Worm (Caenorhabditis elegans) whole organism, L2 larva: ENCODE results near the gene C34C12.9.

Experiments
- C34F6.9 ChIP-seq: fragments of 150-350 bp; optimal IDR thresholded peaks from 2 replicates; lab custom pipeline; 2014; ENCODE audit warnings: missing biosample characterization, missing genetic modification characterization
- F13H6.1 ChIP-seq: sonication (generic microtip); optimal IDR thresholded peaks from 2 replicates; lab custom pipeline; 2016; ENCODE audit warnings: missing genetic modification characterization, missing compliant biosample characterization
- R02D3.7 ChIP-seq: fragments of 150-350 bp; optimal IDR thresholded peaks from 2 replicates; lab custom pipeline; 2014; ENCODE audit warnings: missing biosample characterization, missing genetic modification characterization
- Y55F3AM.14 ChIP-seq: fragments of 200-800 bp; sonication (Bioruptor generic); optimal IDR thresholded peaks from 2 replicates; lab custom pipeline; 2018; ENCODE audit warnings: mild to moderate bottlenecking, missing genetic modification characterization, missing compliant biosample characterization
- ZK546.5 ChIP-seq: sonication (generic microtip); optimal IDR thresholded peaks from 2 replicates; lab custom pipeline; 2017; ENCODE audit warnings: missing biosample characterization, missing genetic modification characterization
- alr-1 ChIP-seq: fragments of 150-350 bp; optimal IDR thresholded peaks from 2 replicates; lab custom pipeline; 2014; ENCODE audit warnings: missing biosample characterization, missing genetic modification characterization
- aly-2 ChIP-seq: fragments of 150-350 bp; optimal IDR thresholded peaks from 2 replicates; lab custom pipeline; 2014; ENCODE audit warnings: missing biosample characterization, missing genetic modification characterization
- ama-1 ChIP-seq: fragments of 150-350 bp; optimal IDR thresholded peaks from 2 replicates; lab custom pipeline; 2018; ENCODE audit warnings: inconsistent platforms
- blmp-1 ChIP-seq: sonication (generic microtip); optimal IDR thresholded peaks from 2 replicates; lab custom pipeline; 2017; ENCODE audit warnings: missing genetic modification characterization, mild to moderate bottlenecking, missing compliant biosample characterization, antibody characterized with exemption, moderate library complexity; ENCODE audit not compliant: insufficient read depth
- ceh-16 ChIP-seq: fragments of 150-350 bp; optimal IDR thresholded peaks from 2 replicates; lab custom pipeline; 2014; ENCODE audit warnings: missing biosample characterization, missing genetic modification characterization
- ceh-82 ChIP-seq: fragments of 150-350 bp; optimal IDR thresholded peaks from 2 replicates; lab custom pipeline; 2014; ENCODE audit warnings: missing biosample characterization, missing genetic modification characterization
- crh-2 ChIP-seq: sonication (generic microtip); optimal IDR thresholded peaks from 2 replicates; lab custom pipeline; 2017; ENCODE audit warnings: missing biosample characterization, missing genetic modification characterization
- dmd-4 ChIP-seq: sonication (generic microtip); optimal IDR thresholded peaks from 2 replicates; lab custom pipeline; 2017; ENCODE audit warnings: missing biosample characterization, missing genetic modification characterization
- egl-27 ChIP-seq: sonication (generic microtip); optimal IDR thresholded peaks from 3 replicates; lab custom pipeline; 2017; ENCODE audit warnings: missing biosample characterization, missing genetic modification reagents, missing genetic modification characterization
- elt-1 ChIP-seq: fragments of 150-350 bp; optimal IDR thresholded peaks from 2 replicates; lab custom pipeline; 2014; ENCODE audit warnings: missing biosample characterization, missing genetic modification characterization
- elt-3 ChIP-seq: sonication (generic microtip); optimal IDR thresholded peaks from 2 replicates; lab custom pipeline; 2017; ENCODE audit warnings: missing biosample characterization, missing genetic modification characterization
- fos-1 ChIP-seq: fragments of 150-350 bp; optimal IDR thresholded peaks from 2 replicates; lab custom pipeline; 2014; ENCODE audit warnings: missing biosample characterization, missing genetic modification characterization
- gmeb-1 ChIP-seq: fragments of 150-350 bp; optimal IDR thresholded peaks from 2 replicates; lab custom pipeline; 2014; ENCODE audit warnings: missing biosample characterization, missing genetic modification characterization
- lin-11 ChIP-seq: fragments of 150-350 bp; sonication (generic microtip); optimal IDR thresholded peaks from 2 replicates; lab custom pipeline; 2014; ENCODE audit warnings: missing biosample characterization, missing genetic modification characterization, inconsistent platforms, mixed read lengths
- lin-13 ChIP-seq: fragments of 150-350 bp; optimal IDR thresholded peaks from 2 replicates; lab custom pipeline; 2014; ENCODE audit warnings: missing biosample characterization, missing genetic modification reagents, missing genetic modification characterization
- lin-39 ChIP-seq: fragments of 150-350 bp; optimal IDR thresholded peaks from 2 replicates; lab custom pipeline; 2014; ENCODE audit warnings: missing biosample characterization, missing genetic modification reagents, missing genetic modification characterization
- lsy-2 ChIP-seq, 2 experiments: fragments of 150-350 bp in 1 of 2; sonication (generic microtip) in 1 of 2; optimal IDR thresholded peaks; 2 replicates each; lab custom pipeline; 2014 to 2017; ENCODE audit warnings: missing biosample characterization in 2 of 2, missing genetic modification characterization in 2 of 2
- mab-5 ChIP-seq: fragments of 150-350 bp; optimal IDR thresholded peaks from 2 replicates; lab custom pipeline; 2014; ENCODE audit warnings: missing biosample characterization, missing genetic modification characterization
- mbf-1 ChIP-seq: sonication (generic microtip); optimal IDR thresholded peaks from 2 replicates; lab custom pipeline; 2017; ENCODE audit warnings: missing biosample characterization, missing genetic modification characterization
- mdl-1 ChIP-seq, 2 experiments: fragments of 150-350 bp in 1 of 2; sonication (generic microtip) in 1 of 2; optimal IDR thresholded peaks; 2 replicates each; lab custom pipeline; 2017; ENCODE audit warnings: missing biosample characterization in 2 of 2, missing genetic modification characterization in 2 of 2
- nhr-10 ChIP-seq: sonication (generic microtip); optimal IDR thresholded peaks from 2 replicates; lab custom pipeline; 2017; ENCODE audit warnings: missing biosample characterization, missing genetic modification characterization
- nhr-11 ChIP-seq: fragments of 150-350 bp; optimal IDR thresholded peaks from 2 replicates; lab custom pipeline; 2014; ENCODE audit warnings: missing biosample characterization, missing genetic modification characterization
- nhr-12 ChIP-seq: fragments of 150-350 bp; optimal IDR thresholded peaks from 2 replicates; lab custom pipeline; 2014; ENCODE audit warnings: missing biosample characterization, missing genetic modification characterization
- nhr-129 ChIP-seq: fragments of 150-350 bp; optimal IDR thresholded peaks from 2 replicates; lab custom pipeline; 2014; ENCODE audit warnings: missing biosample characterization, missing genetic modification characterization
- nhr-21 ChIP-seq: fragments of 150-350 bp; optimal IDR thresholded peaks from 2 replicates; lab custom pipeline; 2014; ENCODE audit warnings: missing biosample characterization, missing genetic modification characterization
- nhr-23 ChIP-seq: fragments of 150-350 bp; optimal IDR thresholded peaks from 2 replicates; lab custom pipeline; 2014; ENCODE audit warnings: missing biosample characterization, missing genetic modification reagents, missing genetic modification characterization
- nhr-237 ChIP-seq: fragments of 150-350 bp; optimal IDR thresholded peaks from 2 replicates; lab custom pipeline; 2014; ENCODE audit warnings: missing biosample characterization, missing genetic modification characterization
- nhr-25 ChIP-seq: fragments of 150-350 bp; sonication (generic microtip); optimal IDR thresholded peaks from 3 replicates; lab custom pipeline; 2014; ENCODE audit warnings: missing biosample characterization, missing genetic modification characterization
- nhr-6 ChIP-seq: fragments of 150-350 bp; optimal IDR thresholded peaks from 2 replicates; lab custom pipeline; 2014; ENCODE audit warnings: missing biosample characterization, missing genetic modification characterization
- nhr-77 ChIP-seq: fragments of 150-350 bp; optimal IDR thresholded peaks from 2 replicates; lab custom pipeline; 2014; ENCODE audit warnings: missing biosample characterization, missing genetic modification characterization
- peb-1 ChIP-seq: fragments of 150-350 bp; optimal IDR thresholded peaks from 2 replicates; lab custom pipeline; 2014; ENCODE audit warnings: missing biosample characterization, missing genetic modification characterization
- sem-4 ChIP-seq: fragments of 150-350 bp; optimal IDR thresholded peaks from 2 replicates; lab custom pipeline; 2014; ENCODE audit warnings: missing biosample characterization, missing genetic modification reagents, missing genetic modification characterization
- skn-1 ChIP-seq: sonication (generic microtip); optimal IDR thresholded peaks from 2 replicates; lab custom pipeline; 2017; ENCODE audit warnings: missing biosample characterization, missing genetic modification characterization
- sma-3 ChIP-seq: sonication (generic microtip); optimal IDR thresholded peaks from 2 replicates; lab custom pipeline; 2016; ENCODE audit warnings: missing genetic modification reagents, missing genetic modification characterization, missing compliant biosample characterization
- sma-9 ChIP-seq, 2 experiments: fragments of 150-350 bp in 1 of 2; sonication (generic microtip) in 1 of 2; optimal IDR thresholded peaks; 2 replicates each; lab custom pipeline; 2014 to 2016; ENCODE audit warnings: missing genetic modification characterization in 2 of 2, mild to moderate bottlenecking in 1 of 2, missing biosample characterization in 1 of 2, missing compliant biosample characterization in 1 of 2, missing genetic modification reagents in 1 of 2, moderate library complexity in 1 of 2
- snpc-4 ChIP-seq: fragments of 150-350 bp; optimal IDR thresholded peaks from 2 replicates; lab custom pipeline; 2014; ENCODE audit warnings: missing biosample characterization, missing genetic modification characterization
- unc-39 ChIP-seq: fragments of 150-350 bp; optimal IDR thresholded peaks from 2 replicates; lab custom pipeline; 2014; ENCODE audit warnings: missing biosample characterization, missing genetic modification characterization
- unc-55 ChIP-seq: fragments of 150-350 bp; sonication (generic microtip); optimal IDR thresholded peaks from 3 replicates; lab custom pipeline; 2014; ENCODE audit warnings: missing biosample characterization, missing genetic modification reagents, missing genetic modification characterization
- unc-62 ChIP-seq: fragments of 150-350 bp; optimal IDR thresholded peaks from 2 replicates; lab custom pipeline; 2014; ENCODE audit warnings: missing biosample characterization, missing genetic modification reagents, missing genetic modification characterization
- zag-1 ChIP-seq: fragments of 150-350 bp; optimal IDR thresholded peaks from 2 replicates; lab custom pipeline; 2014; ENCODE audit warnings: missing biosample characterization, missing genetic modification characterization
- ztf-1 ChIP-seq: fragments of 200-800 bp; sonication (Bioruptor generic); conservative IDR thresholded peaks from 2 replicates; pipeline ENCODE4 v1.3.6; 2022; ENCODE audit warnings: missing genetic modification characterization, missing compliant biosample characterization
- ztf-11 ChIP-seq: sonication (generic microtip); optimal IDR thresholded peaks from 2 replicates; lab custom pipeline; 2017; ENCODE audit warnings: missing biosample characterization, missing genetic modification characterization
- ztf-4 ChIP-seq: fragments of 150-350 bp; optimal IDR thresholded peaks from 2 replicates; lab custom pipeline; 2014; ENCODE audit warnings: missing biosample characterization, missing genetic modification characterization

C34C12.9 gene

DNA sequence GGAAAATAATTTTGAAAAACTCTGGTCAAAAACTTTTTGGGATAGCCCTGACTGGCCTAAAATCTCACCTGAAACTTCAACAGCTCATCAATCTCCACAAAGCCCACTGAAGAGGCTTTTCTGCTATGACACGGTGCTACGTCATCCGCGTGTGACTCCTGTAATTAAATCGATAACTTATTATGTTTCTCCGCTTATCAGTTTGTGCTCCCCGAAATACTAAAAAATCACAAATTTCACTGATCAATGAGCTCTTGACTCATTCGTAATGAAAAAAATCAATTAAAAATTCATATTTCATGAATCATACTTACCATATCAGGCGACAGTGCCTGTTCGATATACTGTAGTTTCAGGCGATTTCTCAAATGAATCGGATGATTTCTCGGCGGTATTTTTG, 298 bp downstream of the C34C12.9 start:
- TF ChIP-seq fos-1 (tag; lab: Kevin White, UChicago) (peak; percentile 79), blmp-1 (no peak)

DNA sequence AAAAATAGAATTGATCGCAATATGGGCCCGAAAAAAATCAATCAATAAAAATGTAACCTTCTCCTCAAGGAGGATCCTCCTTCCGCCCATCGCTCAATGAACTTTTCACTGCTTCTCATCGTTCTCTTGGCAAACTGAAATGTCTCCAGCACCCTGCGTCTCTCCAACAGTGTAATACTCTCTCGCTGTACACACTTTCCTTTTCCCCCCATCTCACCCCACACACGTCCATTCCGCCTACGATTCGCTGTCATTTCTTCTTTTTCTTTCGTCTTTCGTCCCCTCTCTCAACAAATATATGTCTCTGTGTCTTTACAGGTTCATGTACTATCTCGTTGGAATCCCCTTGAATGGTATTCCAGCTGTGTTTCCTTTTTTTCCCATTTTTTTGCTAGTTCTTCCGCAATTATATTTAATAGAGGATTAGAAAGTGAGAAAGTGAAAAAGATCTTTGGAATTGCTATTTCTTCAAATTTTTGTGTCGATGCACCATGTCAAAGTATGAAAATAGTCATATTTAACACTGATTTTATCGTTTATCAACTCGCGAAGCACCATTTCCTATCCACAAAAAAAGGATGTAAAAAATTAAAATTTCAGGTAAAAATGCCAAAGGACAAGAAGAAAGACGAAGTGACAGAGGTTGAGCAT, 3.8 kb downstream of the C34C12.9 start, which contains the start of gene rsu-1:
rsu-1 (plus strand) TSS at position 601 of the 651 bp plus-strand sequence.
- TF ChIP-seq ztf-1 (GFP tag; lab: Robert Waterston, UW) (no peak), lin-39 (tag; lab: Kevin White, UChicago) (no peak), egl-27 (peak; percentile 28), F13H6.1 (peak; percentile 85), unc-62 (no peak), nhr-77 (no peak), gmeb-1 (peak; percentile 15), sma-9 (GFP tag; optimal IDR thresholded peaks at IDR 0.05; lab: Kevin White, UChicago) (peak; percentile 59), sma-9 (tag; optimal IDR thresholded peaks at IDR 0.05; lab: Kevin White, UChicago) (no peak), alr-1 (tag; lab: Kevin White, UChicago) (no peak), R02D3.7 (tag; lab: Kevin White, UChicago) (no peak), ama-1 (lab: Kevin White, UChicago) (no peak), ZK546.5 (tag; lab: Kevin White, UChicago) (no peak), unc-39 (tag; lab: Kevin White, UChicago) (no peak), lin-13 (GFP tag; lab: Kevin White, UChicago) (peak; percentile 19), nhr-12 (tag; lab: Kevin White, UChicago) (no peak), mbf-1 (tag; lab: Kevin White, UChicago) (no peak), nhr-237 (tag; lab: Kevin White, UChicago) (no peak), nhr-129 (tag; lab: Kevin White, UChicago) (peak; percentile 77), fos-1 (tag; lab: Kevin White, UChicago) (peak; percentile 78), C34F6.9 (peak; percentile 75), nhr-21 (tag; lab: Kevin White, UChicago) (peak; percentile 31), ztf-4 (tag; lab: Kevin White, UChicago) (no peak), ztf-11 (tag; lab: Kevin White, UChicago) (no peak), zag-1 (tag; lab: Kevin White, UChicago) (no peak), snpc-4 (tag; lab: Kevin White, UChicago) (no peak), mab-5 (tag; lab: Kevin White, UChicago) (no peak), sma-3 (peak; percentile 58), nhr-10 (tag; lab: Kevin White, UChicago) (no peak), nhr-25 (tag; lab: Kevin White, UChicago) (peak; percentile 72), nhr-11 (tag; lab: Kevin White, UChicago) (no peak), nhr-23 (tag; lab: Kevin White, UChicago) (no peak), ceh-16 (tag; lab: Kevin White, UChicago) (no peak), mdl-1 (tag; optimal IDR thresholded peaks at IDR 0.05; lab: Kevin White, UChicago) (no peak), dmd-4 (no peak), lin-11 (tag; lab: Kevin White, UChicago) (no peak), lsy-2 (tag; optimal IDR thresholded peaks at IDR 0.05; lab: Kevin White, UChicago) (peak; percentile 33 to 67), crh-2 (peak; percentile 50), unc-55 (GFP tag; lab: Kevin White, UChicago) (peak; percentile 49), blmp-1 (peak; percentile 74), Y55F3AM.14 (GFP tag; lab: Kevin White, UChicago) (no peak), skn-1 (tag; lab: Kevin White, UChicago) (no peak), nhr-6 (tag; lab: Kevin White, UChicago) (peak; percentile 56), elt-3 (no peak), ceh-82 (tag; lab: Kevin White, UChicago) (no peak), aly-2 (tag; lab: Kevin White, UChicago) (no peak), elt-1 (tag; lab: Kevin White, UChicago) (no peak), peb-1 (no peak), sem-4 (peak; percentile 34)
